Worm (Caenorhabditis elegans) whole organism, early embryonic: ENCODE measurements around the gene srsx-14.

Experiments used
- F13C5.2 ChIP-seq: sonication (generic microtip); optimal IDR thresholded peaks from 2 replicates; lab custom pipeline; 2017; ENCODE audit warnings: mild to moderate bottlenecking, missing genetic modification characterization, inconsistent platforms, missing compliant biosample characterization
- ama-1 ChIP-seq: fragments of 150-350 bp; optimal IDR thresholded peaks from 2 replicates; lab custom pipeline; 2014
- ceh-36 ChIP-seq: sonication (generic microtip); optimal IDR thresholded peaks from 2 replicates; lab custom pipeline; 2016; ENCODE audit warnings: missing genetic modification characterization, inconsistent platforms, missing compliant biosample characterization
- hmbx-1 ChIP-seq: sonication (generic microtip); optimal IDR thresholded peaks from 2 replicates; lab custom pipeline; 2016; ENCODE audit warnings: mild to moderate bottlenecking, missing genetic modification characterization, missing compliant biosample characterization
- hnd-1 ChIP-seq: sonication (generic microtip); optimal IDR thresholded peaks from 2 replicates; lab custom pipeline; 2016; ENCODE audit warnings: missing genetic modification characterization, missing compliant biosample characterization
- scrt-1 ChIP-seq: fragments of 200-800 bp; sonication (Bioruptor generic); IDR thresholded peaks from 2 replicates; pipeline ENCODE4 v1.3.6; 2022; ENCODE audit warnings: missing genetic modification characterization, missing compliant biosample characterization
- sea-1 ChIP-seq: fragments of 200-800 bp; sonication (Bioruptor generic); conservative IDR thresholded peaks from 2 replicates; pipeline ENCODE4 v1.3.6; 2022; ENCODE audit warnings: missing genetic modification characterization, missing compliant biosample characterization
- tbx-11 ChIP-seq: fragments of 200-800 bp; sonication (Bioruptor generic); IDR thresholded peaks from 2 replicates; pipeline ENCODE4 v1.3.6; 2022; ENCODE audit warnings: missing genetic modification characterization, missing compliant biosample characterization
- tbx-37 ChIP-seq: fragments of 200-800 bp; sonication (Bioruptor generic); conservative IDR thresholded peaks from 2 replicates; pipeline ENCODE4 v1.3.6; 2022; ENCODE audit warnings: missing genetic modification reagents, missing genetic modification characterization, missing compliant biosample characterization
- tra-4 ChIP-seq: sonication (generic microtip); optimal IDR thresholded peaks from 2 replicates; lab custom pipeline; 2017; ENCODE audit warnings: missing genetic modification characterization, missing compliant biosample characterization

DNA sequence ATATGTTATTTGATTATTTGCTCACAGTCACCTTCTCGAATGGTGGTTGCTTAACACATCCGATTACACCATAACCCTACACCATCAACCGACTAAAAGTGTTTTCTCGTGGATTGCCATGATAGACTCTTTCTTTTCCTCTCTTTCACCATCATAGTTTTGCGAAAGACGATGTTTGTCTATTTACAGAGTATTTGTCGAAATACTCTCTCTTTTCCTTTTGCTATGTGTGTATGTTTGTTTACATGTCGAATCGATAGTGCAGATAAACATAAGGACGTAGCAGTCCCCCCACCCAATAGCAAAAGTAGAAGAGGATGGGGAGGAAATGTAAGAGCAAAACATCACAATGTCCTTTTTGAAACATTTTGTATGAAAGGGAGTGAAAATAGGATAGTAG is 23.6 kb downstream of the srsx-14 start:
- TF ChIP-seq ama-1 (lab: Kevin White, UChicago): no peak
- TF ChIP-seq F13C5.2 (tag; lab: Kevin White, UChicago): no peak
- TF ChIP-seq ceh-36 (tag; lab: Kevin White, UChicago): no peak
- no peak for TF ChIP-seq tbx-37 (GFP tag; lab: Robert Waterston, UW)
- no peak for TF ChIP-seq tbx-11 (GFP tag; lab: Robert Waterston, UW)
- TF ChIP-seq hnd-1: no peak
- TF ChIP-seq hmbx-1 (tag; lab: Kevin White, UChicago): no peak
- TF ChIP-seq scrt-1 (GFP tag; lab: Robert Waterston, UW): no peak
- TF ChIP-seq tra-4 (tag; lab: Kevin White, UChicago): no peak
- TF ChIP-seq sea-1 (GFP tag; lab: Robert Waterston, UW): no peak
